Fruit fly (Drosophila melanogaster): ENCODE results near the gene CG4297.

The CG4297 gene

DNA sequence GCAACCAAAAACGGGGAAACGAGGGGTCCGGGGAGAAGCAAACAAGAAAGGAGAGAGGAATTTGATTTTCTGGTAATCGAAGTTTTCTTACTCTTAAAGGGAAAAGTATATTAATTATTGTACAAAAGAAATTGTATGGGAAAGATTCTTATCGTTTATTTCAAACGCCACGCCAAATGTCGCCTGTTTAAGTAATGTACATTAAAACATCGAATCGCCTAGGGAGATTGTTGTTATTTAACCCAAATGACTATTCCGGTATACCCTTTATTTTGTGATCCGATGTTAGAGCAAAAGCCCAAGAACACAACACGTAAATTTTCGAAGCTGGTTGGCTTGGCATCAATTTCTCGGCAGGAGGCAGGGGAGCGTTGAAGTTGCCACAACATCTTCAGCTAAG lies 32.7 kb downstream of the CG4297 start (continued):
- TF ChIP-seq Eip93F (GFP tag; optimal IDR thresholded peaks at IDR 0.05) = peak; percentile 88
- TF ChIP-seq Smox (GFP tag; optimal IDR thresholded peaks at IDR 0.05) = peak; percentile 92
- TF ChIP-seq CG32006 (GFP tag; optimal IDR thresholded peaks at IDR 0.05) = peak; percentile 79
- TF ChIP-seq CG1621 (tag; optimal IDR thresholded peaks at IDR 0.05) = peak; percentile 60
- peak; percentile 68 for TF ChIP-seq CG8632 (GFP tag; optimal IDR thresholded peaks at IDR 0.05)
- peak; percentile 65 to 78 for TF ChIP-seq salr (GFP tag; optimal IDR thresholded peaks at IDR 0.05)
- peak; percentile 80 for TF ChIP-seq Blimp-1 (GFP tag; optimal IDR thresholded peaks at IDR 0.05)
- TF ChIP-seq OdsH (GFP tag; optimal IDR thresholded peaks at IDR 0.05) = peak; percentile 79
- peak; percentile 66 for TF ChIP-seq CG8119 (GFP tag; IDR thresholded peaks at IDR 0.05)
- TF ChIP-seq eg (GFP tag; IDR thresholded peaks at IDR 0.05) = peak; percentile 73
- peak; percentile 90 for TF ChIP-seq Sox14 (GFP tag; optimal IDR thresholded peaks at IDR 0.05)
- TF ChIP-seq net (GFP tag; optimal IDR thresholded peaks at IDR 0.05) = peak; percentile 67
- peak; percentile 86 for TF ChIP-seq Ets96B (tag; optimal IDR thresholded peaks at IDR 0.05)
- peak; percentile 94 for TF ChIP-seq Met (GFP tag; optimal IDR thresholded peaks at IDR 0.05)
- TF ChIP-seq CG34406 (GFP tag; optimal IDR thresholded peaks at IDR 0.05) = peak; percentile 78
- peak; percentile 66 for TF ChIP-seq CG11902 (GFP tag; optimal IDR thresholded peaks at IDR 0.05)
- peak; percentile 72 for TF ChIP-seq CG6854 (GFP tag; optimal IDR thresholded peaks at IDR 0.05)
- TF ChIP-seq CG16779 (tag; optimal IDR thresholded peaks at IDR 0.05) = peak; percentile 51
- TF ChIP-seq cyc (GFP tag; optimal IDR thresholded peaks at IDR 0.05) = peak; percentile 92
- TF ChIP-seq Eip78C (GFP tag) = peak; percentile 95
- peak; percentile 87 for TF ChIP-seq CG6163 (GFP tag; IDR thresholded peaks at IDR 0.05)
- TF ChIP-seq acj6 (GFP tag; optimal IDR thresholded peaks at IDR 0.05) = peak; percentile 88
- TF ChIP-seq dsx (GFP tag; optimal IDR thresholded peaks at IDR 0.05; ENCODE audit: poor library complexity, severe bottlenecking) = peak; percentile 75
- peak; percentile 90 for TF ChIP-seq CG10631 (GFP tag; optimal IDR thresholded peaks at IDR 0.05)
- TF ChIP-seq CG6808 (GFP tag; optimal IDR thresholded peaks at IDR 0.05) = peak; percentile 88
- peak; percentile 94 for TF ChIP-seq Hr39 (GFP tag; optimal IDR thresholded peaks at IDR 0.05)
- peak; percentile 34 for TF ChIP-seq CG4318 (GFP tag; optimal IDR thresholded peaks at IDR 0.05)
- peak; percentile 62 for TF ChIP-seq Hr4 (GFP tag; optimal IDR thresholded peaks at IDR 0.05)
- peak; percentile 72 for TF ChIP-seq CG7368 (GFP tag; optimal IDR thresholded peaks at IDR 0.05)
- TF ChIP-seq fd59A (GFP tag; optimal IDR thresholded peaks at IDR 0.05) = peak; percentile 80
- TF ChIP-seq spab (GFP tag; optimal IDR thresholded peaks at IDR 0.05) = peak; percentile 84
- TF ChIP-seq CG11762 (GFP tag; optimal IDR thresholded peaks at IDR 0.05; ENCODE audit: insufficient read depth) = peak; percentile 83
- peak; percentile 48 for TF ChIP-seq Lpt (GFP tag; optimal IDR thresholded peaks at IDR 0.05)

DNA sequence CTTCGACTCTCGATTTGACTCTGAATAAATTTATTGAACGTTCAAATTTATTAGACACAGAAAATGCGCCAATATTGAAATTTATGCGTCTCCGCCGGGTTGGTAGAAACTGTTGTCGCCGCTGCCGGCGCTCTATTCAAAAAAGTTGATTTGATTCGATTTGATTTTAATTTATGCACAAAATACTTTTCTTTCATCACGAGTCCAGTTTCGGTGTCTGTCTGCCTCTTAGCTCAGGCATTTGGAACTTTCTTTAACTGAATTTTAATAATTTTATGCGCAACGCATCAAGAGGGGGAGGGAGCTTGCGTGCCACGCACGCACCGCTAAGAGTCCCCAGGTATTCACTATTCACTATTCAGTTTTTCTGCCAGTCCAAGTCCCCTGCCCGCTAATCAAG lies 34.5 kb downstream of the CG4297 start:
- TF ChIP-seq Met (GFP tag; optimal IDR thresholded peaks at IDR 0.05) (no peak), dac (GFP tag; optimal IDR thresholded peaks at IDR 0.05) (no peak), CG8632 (GFP tag; optimal IDR thresholded peaks at IDR 0.05) (no peak), Blimp-1 (GFP tag; optimal IDR thresholded peaks at IDR 0.05) (no peak), Sox15 (GFP tag; optimal IDR thresholded peaks at IDR 0.05) (no peak), Hr38 (GFP tag; optimal IDR thresholded peaks at IDR 0.05) (no peak), Eip78C (GFP tag) (no peak), CG11762 (GFP tag; optimal IDR thresholded peaks at IDR 0.05; ENCODE audit: insufficient read depth) (no peak), CG4318 (GFP tag; optimal IDR thresholded peaks at IDR 0.05) (no peak), Smox (GFP tag; optimal IDR thresholded peaks at IDR 0.05) (no peak), CG6276 (GFP tag; optimal IDR thresholded peaks at IDR 0.05) (no peak), net (GFP tag; optimal IDR thresholded peaks at IDR 0.05) (no peak), CG3919 (GFP tag; optimal IDR thresholded peaks at IDR 0.05) (no peak), CG6854 (GFP tag; optimal IDR thresholded peaks at IDR 0.05) (no peak), Sox102F (GFP tag; optimal IDR thresholded peaks at IDR 0.05) (no peak), CG1621 (tag; optimal IDR thresholded peaks at IDR 0.05) (no peak), Ets96B (tag; optimal IDR thresholded peaks at IDR 0.05) (no peak)

Data from whole organism, prepupa.